Worm (Caenorhabditis elegans) whole organism, late embryonic: ENCODE results near the gene R07B7.8.

Experiments
- C08G9.2 ChIP-seq: sonication (generic microtip); optimal IDR thresholded peaks from 2 replicates; lab custom pipeline; 2016; ENCODE audit warnings: mild to moderate bottlenecking, missing genetic modification characterization, moderate library complexity, missing compliant biosample characterization
- elt-4 ChIP-seq: sonication (generic microtip); optimal IDR thresholded peaks from 2 replicates; lab custom pipeline; 2016; ENCODE audit warnings: missing genetic modification characterization, missing compliant biosample characterization
- nfya-1 ChIP-seq: sonication (generic microtip); optimal IDR thresholded peaks from 2 replicates; lab custom pipeline; 2017; ENCODE audit warnings: missing genetic modification characterization, mild to moderate bottlenecking, missing compliant biosample characterization, antibody characterized with exemption, moderate library complexity
- npax-4 ChIP-seq: sonication (generic microtip); optimal IDR thresholded peaks from 2 replicates; lab custom pipeline; 2016; ENCODE audit warnings: missing genetic modification characterization, missing compliant biosample characterization
- pqm-1 ChIP-seq: sonication (generic microtip); optimal IDR thresholded peaks from 2 replicates; lab custom pipeline; 2016; ENCODE audit warnings: missing genetic modification characterization, missing compliant biosample characterization

- TF ChIP-seq elt-4 (tag; lab: Kevin White, UChicago) (no peak), pqm-1 (tag; lab: Kevin White, UChicago) (no peak), npax-4 (tag; lab: Kevin White, UChicago) (no peak), C08G9.2 (no peak), nfya-1 (tag; lab: Kevin White, UChicago) (no peak)
Measured at ce11 chrV:12111452-12111851, 27.3 kb upstream of the R07B7.8 start, which contains the start of gene lhpp-1.
